Fruit fly (Drosophila melanogaster): ENCODE measurements around the gene CG45002.

The CG45002 gene

dm6 chrX:16924069-16924721, 142.3 kb downstream of the CG45002 start:
- TF ChIP-seq CTCF (optimal IDR thresholded peaks at IDR 0.05) (no peak), CG8478 (optimal IDR thresholded peaks at IDR 0.05) (no peak)

dm6 chrX:16923503-16923902, 143.0 kb downstream of the CG45002 start:
- TF ChIP-seq CTCF (optimal IDR thresholded peaks at IDR 0.05) (no peak), CG8478 (optimal IDR thresholded peaks at IDR 0.05) (no peak)

dm6 chrX:16922626-16923025, 143.9 kb downstream of the CG45002 start:
- no peak for TF ChIP-seq CTCF (optimal IDR thresholded peaks at IDR 0.05)
- TF ChIP-seq CG8478 (optimal IDR thresholded peaks at IDR 0.05): no peak

dm6 chrX:16920682-16921286, 145.7 kb downstream of the CG45002 start:
- TF ChIP-seq CG8478 (optimal IDR thresholded peaks at IDR 0.05) (no peak), CTCF (optimal IDR thresholded peaks at IDR 0.05) (no peak)
